Worm (Caenorhabditis elegans) whole organism, L1 larva: ENCODE data around the gene cisd-3.2.

ENCODE experiments used
- C34B4.2 ChIP-seq: sonication (generic microtip); optimal IDR thresholded peaks from 2 replicates; lab custom pipeline; 2017; ENCODE audit warnings: mild to moderate bottlenecking, missing genetic modification characterization, missing compliant biosample characterization
- F16B12.6 ChIP-seq: fragments of 150-350 bp; optimal IDR thresholded peaks from 2 replicates; lab custom pipeline; 2014; ENCODE audit warnings: missing biosample characterization, missing genetic modification characterization
- Y116A8C.19 ChIP-seq: sonication (generic microtip); optimal IDR thresholded peaks from 2 replicates; lab custom pipeline; 2016; ENCODE audit warnings: missing compliant biosample characterization, missing genetic modification characterization, borderline replicate concordance
- aha-1 ChIP-seq: fragments of 150-350 bp; optimal IDR thresholded peaks from 2 replicates; lab custom pipeline; 2014; ENCODE audit warnings: missing biosample characterization, missing genetic modification characterization
- alr-1 ChIP-seq: fragments of 200-800 bp; sonication (Bioruptor generic); optimal IDR thresholded peaks from 2 replicates; lab custom pipeline; 2018; ENCODE audit warnings: borderline replicate concordance, mild to moderate bottlenecking, missing genetic modification characterization, missing compliant biosample characterization
- aly-2 ChIP-seq: fragments of 150-350 bp; optimal IDR thresholded peaks from 2 replicates; lab custom pipeline; 2014; ENCODE audit warnings: missing biosample characterization, missing genetic modification characterization
- ama-1 ChIP-seq: fragments of 150-350 bp; optimal IDR thresholded peaks from 2 replicates; lab custom pipeline; 2014
- blmp-1 ChIP-seq: fragments of 150-350 bp; optimal IDR thresholded peaks from 2 replicates; lab custom pipeline; 2014; ENCODE audit warnings: missing biosample characterization, missing genetic modification characterization
- ceh-63 ChIP-seq: fragments of 200-800 bp; sonication (Bioruptor generic); optimal IDR thresholded peaks from 2 replicates; lab custom pipeline; 2018; ENCODE audit warnings: mild to moderate bottlenecking, missing genetic modification characterization, missing compliant biosample characterization
- ceh-82 ChIP-seq, 3 experiments: fragments of 150-350 bp in 1 of 3; sonication (generic microtip) in 2 of 3; optimal IDR thresholded peaks; 2 replicates each; lab custom pipeline; 2014 to 2017; ENCODE audit warnings: missing biosample characterization in 3 of 3, missing genetic modification characterization in 3 of 3
- efl-1 ChIP-seq, 4 experiments: fragments of 150-350 bp; optimal IDR thresholded peaks in 3 of 4; peaks in 1 of 4; 1 replicate in 1 of 4; 2 replicates in 3 of 4; lab custom pipeline; 2014; ENCODE audit warnings: missing biosample characterization in 2 of 4, missing genetic modification characterization in 2 of 4, missing genetic modification reagents in 2 of 4
- efl-3 ChIP-seq: fragments of 200-800 bp; sonication (Bioruptor generic); optimal IDR thresholded peaks from 2 replicates; lab custom pipeline; 2018; ENCODE audit warnings: mild to moderate bottlenecking, missing genetic modification characterization, missing compliant biosample characterization
- egl-27 ChIP-seq, 2 experiments: fragments of 150-350 bp in 1 of 2; sonication (generic microtip); optimal IDR thresholded peaks; 3 replicates each; lab custom pipeline; 2017 to 2018; ENCODE audit warnings: missing biosample characterization in 2 of 2, missing genetic modification characterization in 2 of 2, missing genetic modification reagents in 2 of 2
- elt-2 ChIP-seq: sonication (generic microtip); optimal IDR thresholded peaks from 2 replicates; lab custom pipeline; 2016; ENCODE audit warnings: missing genetic modification characterization, mild to moderate bottlenecking, inconsistent platforms, missing compliant biosample characterization, missing genetic modification reagents
- elt-3 ChIP-seq, 6 experiments: fragments of 150-350 bp in 1 of 6; sonication (generic microtip); optimal IDR thresholded peaks; 2 replicates each; lab custom pipeline; 2017 to 2018; ENCODE audit warnings: missing biosample characterization in 6 of 6, missing genetic modification characterization in 6 of 6, inconsistent platforms in 1 of 6
- fkh-4 ChIP-seq: sonication (generic microtip); optimal IDR thresholded peaks from 2 replicates; lab custom pipeline; 2016; ENCODE audit warnings: missing compliant biosample characterization, missing genetic modification characterization, borderline replicate concordance
- fkh-8 ChIP-seq: sonication (generic microtip); optimal IDR thresholded peaks from 2 replicates; lab custom pipeline; 2016; ENCODE audit warnings: mild to moderate bottlenecking, missing genetic modification characterization, missing compliant biosample characterization
- fos-1 ChIP-seq: fragments of 150-350 bp; optimal IDR thresholded peaks from 2 replicates; lab custom pipeline; 2014; ENCODE audit warnings: missing biosample characterization, missing genetic modification characterization
- grh-1 ChIP-seq: fragments of 200-800 bp; sonication (Bioruptor generic); IDR thresholded peaks from 2 replicates; pipeline ENCODE4 v1.3.6; 2022; ENCODE audit warnings: missing genetic modification reagents, missing genetic modification characterization, missing compliant biosample characterization
- hlh-17 ChIP-seq: fragments of 200-800 bp; sonication (Bioruptor generic); optimal IDR thresholded peaks from 2 replicates; lab custom pipeline; 2018; ENCODE audit warnings: missing genetic modification characterization, mild to moderate bottlenecking, missing compliant biosample characterization, moderate library complexity, borderline replicate concordance
- isw-1 ChIP-seq: fragments of 200-800 bp; sonication (Bioruptor generic); IDR thresholded peaks from 2 replicates; pipeline ENCODE4 v1.3.6; 2022; ENCODE audit warnings: missing genetic modification characterization, missing compliant biosample characterization
- jun-1 ChIP-seq: fragments of 150-350 bp; optimal IDR thresholded peaks from 2 replicates; lab custom pipeline; 2014; ENCODE audit warnings: missing biosample characterization, missing genetic modification reagents, missing genetic modification characterization
- lin-13 ChIP-seq: fragments of 150-350 bp; optimal IDR thresholded peaks from 2 replicates; lab custom pipeline; 2014; ENCODE audit warnings: missing biosample characterization, missing genetic modification reagents, missing genetic modification characterization
- lin-14 ChIP-seq: fragments of 200-800 bp; sonication (Bioruptor generic); optimal IDR thresholded peaks from 2 replicates; lab custom pipeline; 2018; ENCODE audit warnings: mild to moderate bottlenecking, missing genetic modification characterization, moderate library complexity, missing compliant biosample characterization
- lin-35 ChIP-seq, 2 experiments: fragments of 150-350 bp; optimal IDR thresholded peaks; 2 replicates each; lab custom pipeline; 2014; ENCODE audit warnings: missing biosample characterization in 2 of 2, missing genetic modification characterization in 2 of 2, missing genetic modification reagents in 2 of 2
- lin-39 ChIP-seq: fragments of 150-350 bp; optimal IDR thresholded peaks from 2 replicates; lab custom pipeline; 2014; ENCODE audit warnings: missing biosample characterization, missing genetic modification reagents, missing genetic modification characterization
- mdl-1 ChIP-seq, 2 experiments: fragments of 150-350 bp; optimal IDR thresholded peaks; 2 replicates each; lab custom pipeline; 2014 to 2017; ENCODE audit warnings: missing biosample characterization in 2 of 2, missing genetic modification characterization in 2 of 2, inconsistent platforms in 1 of 2
- nhr-11 ChIP-seq: fragments of 150-350 bp; optimal IDR thresholded peaks from 2 replicates; lab custom pipeline; 2014; ENCODE audit warnings: missing biosample characterization, missing genetic modification characterization
- nhr-19 ChIP-seq: fragments of 200-800 bp; sonication (Bioruptor generic); conservative IDR thresholded peaks from 2 replicates; pipeline ENCODE4 v1.3.6; 2022; ENCODE audit warnings: missing genetic modification characterization, missing compliant biosample characterization
- nhr-28 ChIP-seq: fragments of 150-350 bp; optimal IDR thresholded peaks from 2 replicates; lab custom pipeline; 2014; ENCODE audit warnings: missing biosample characterization, missing genetic modification characterization
- nhr-76 ChIP-seq: sonication (generic microtip); optimal IDR thresholded peaks from 2 replicates; lab custom pipeline; 2017; ENCODE audit warnings: missing biosample characterization, missing genetic modification characterization
- nhr-77 ChIP-seq: fragments of 150-350 bp; optimal IDR thresholded peaks from 2 replicates; lab custom pipeline; 2014; ENCODE audit warnings: missing biosample characterization, missing genetic modification characterization
- nhr-90 ChIP-seq: sonication (generic microtip); optimal IDR thresholded peaks from 2 replicates; lab custom pipeline; 2016; ENCODE audit warnings: mild to moderate bottlenecking, missing genetic modification characterization, missing compliant biosample characterization; ENCODE audit not compliant: poor library complexity
- pax-3 ChIP-seq: fragments of 200-800 bp; sonication (Bioruptor generic); optimal IDR thresholded peaks from 2 replicates; lab custom pipeline; 2018; ENCODE audit warnings: mild to moderate bottlenecking, missing genetic modification characterization, moderate library complexity, missing compliant biosample characterization
- pqm-1 ChIP-seq: sonication (generic microtip); optimal IDR thresholded peaks from 3 replicates; lab custom pipeline; 2017; ENCODE audit warnings: missing biosample characterization, missing genetic modification characterization
- skn-1 ChIP-seq: fragments of 150-350 bp; optimal IDR thresholded peaks from 2 replicates; lab custom pipeline; 2014; ENCODE audit warnings: missing biosample characterization, missing genetic modification characterization
- snu-23 ChIP-seq: sonication (generic microtip); optimal IDR thresholded peaks from 2 replicates; lab custom pipeline; 2016; ENCODE audit warnings: missing genetic modification characterization, missing compliant biosample characterization
- sox-4 ChIP-seq: sonication (generic microtip); optimal IDR thresholded peaks from 2 replicates; lab custom pipeline; 2016; ENCODE audit warnings: missing genetic modification characterization, missing compliant biosample characterization
- sptf-1 ChIP-seq: fragments of 150-350 bp; optimal IDR thresholded peaks from 2 replicates; lab custom pipeline; 2014; ENCODE audit warnings: missing biosample characterization, missing genetic modification characterization
- swsn-7 ChIP-seq: sonication (generic microtip); optimal IDR thresholded peaks from 2 replicates; lab custom pipeline; 2016; ENCODE audit warnings: missing genetic modification characterization, missing compliant biosample characterization
- tbx-2 ChIP-seq: sonication (generic microtip); optimal IDR thresholded peaks from 2 replicates; lab custom pipeline; 2016; ENCODE audit warnings: missing genetic modification characterization, missing compliant biosample characterization
- tlp-1 ChIP-seq: fragments of 150-350 bp; optimal IDR thresholded peaks from 2 replicates; lab custom pipeline; 2014; ENCODE audit warnings: missing biosample characterization, missing genetic modification characterization
- unc-30 ChIP-seq: sonication (generic microtip); optimal IDR thresholded peaks from 2 replicates; lab custom pipeline; 2017; ENCODE audit warnings: missing biosample characterization, missing genetic modification characterization
- unc-62 ChIP-seq: fragments of 150-350 bp; optimal IDR thresholded peaks from 2 replicates; lab custom pipeline; 2014; ENCODE audit warnings: missing biosample characterization, missing genetic modification reagents, missing genetic modification characterization
- unc-98 ChIP-seq: fragments of 200-800 bp; sonication (Bioruptor generic); IDR thresholded peaks from 2 replicates; pipeline ENCODE4 v1.3.6; 2022; ENCODE audit warnings: missing genetic modification characterization, missing compliant biosample characterization
- xbp-1 ChIP-seq: sonication (generic microtip); optimal IDR thresholded peaks from 2 replicates; lab custom pipeline; 2016; ENCODE audit warnings: missing genetic modification characterization, missing compliant biosample characterization
- zag-1 ChIP-seq: fragments of 150-350 bp; optimal IDR thresholded peaks from 2 replicates; lab custom pipeline; 2014; ENCODE audit warnings: missing biosample characterization, missing genetic modification characterization
- zip-4 ChIP-seq: fragments of 200-800 bp; sonication (Bioruptor generic); optimal IDR thresholded peaks from 2 replicates; lab custom pipeline; 2018; ENCODE audit warnings: mild to moderate bottlenecking, missing genetic modification characterization, moderate library complexity, missing compliant biosample characterization

The cisd-3.2 gene

DNA sequence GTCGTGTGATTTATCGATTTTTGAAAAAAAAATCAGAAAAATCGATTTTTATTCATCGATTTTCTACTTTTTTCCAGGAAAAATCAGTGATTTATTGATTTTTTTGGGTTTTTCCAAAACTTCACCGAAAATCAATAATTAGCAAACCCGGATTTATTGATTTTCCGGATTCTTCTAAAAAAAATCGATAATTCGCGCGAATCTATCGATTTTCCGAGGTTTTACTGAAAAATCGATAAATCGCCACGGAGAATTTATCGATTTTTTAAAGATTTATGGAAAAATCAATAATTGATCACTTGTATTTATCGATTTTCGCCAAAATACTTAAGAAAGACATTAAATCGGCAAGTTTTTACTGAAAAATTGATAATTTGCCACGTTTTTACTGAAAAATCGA lies 43.2 kb downstream of the cisd-3.2 start:
- TF ChIP-seq nhr-76 (tag; lab: Kevin White, UChicago) (no peak), efl-3 (GFP tag; lab: Kevin White, UChicago) (no peak), nhr-19 (no peak), grh-1 (no peak), fkh-4 (tag; lab: Kevin White, UChicago) (no peak), tlp-1 (tag; lab: Kevin White, UChicago) (no peak), fos-1 (tag; lab: Kevin White, UChicago) (no peak), ama-1 (lab: Kevin White, UChicago) (no peak), jun-1 (tag; lab: Kevin White, UChicago) (no peak), elt-3 (tag; optimal IDR thresholded peaks at IDR 0.05; lab: Kevin White, UChicago) (no peak), nhr-11 (tag; lab: Kevin White, UChicago) (no peak)

DNA sequence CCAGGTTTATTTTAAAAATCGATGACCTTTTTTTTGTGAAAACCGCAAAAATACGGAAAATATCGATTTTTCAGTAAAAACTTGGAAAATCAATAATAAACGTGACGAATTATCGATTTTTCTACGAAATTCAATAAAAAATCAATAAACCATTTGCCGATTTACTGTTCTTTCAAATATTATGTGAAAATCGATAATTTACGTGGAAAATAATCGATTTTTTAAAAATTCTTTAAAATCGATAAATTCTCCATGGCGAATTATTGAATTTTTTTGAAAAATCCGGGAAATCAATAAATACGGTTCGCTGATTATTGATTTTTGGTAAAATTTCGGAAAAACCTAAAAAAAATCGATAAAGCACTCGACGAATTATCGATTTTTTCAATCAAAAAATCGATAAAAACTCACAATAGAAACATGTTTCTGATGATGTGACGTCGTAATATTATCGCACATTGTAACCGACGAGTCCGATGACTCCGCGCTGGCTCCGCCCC lies 44.0 kb downstream of the cisd-3.2 start:
- TF ChIP-seq swsn-7 (tag; lab: Kevin White, UChicago) (no peak), mdl-1 (tag; optimal IDR thresholded peaks at IDR 0.05; lab: Kevin White, UChicago) (no peak), isw-1 (GFP tag; lab: Robert Waterston, UW) (no peak), Y116A8C.19 (tag; lab: Kevin White, UChicago) (no peak), egl-27 (tag; optimal IDR thresholded peaks at IDR 0.05; lab: Kevin White, UChicago) (no peak), lin-13 (GFP tag; lab: Kevin White, UChicago) (no peak), elt-2 (tag; lab: Kevin White, UChicago) (no peak), nhr-90 (tag; lab: Kevin White, UChicago) (no peak), sptf-1 (tag; lab: Kevin White, UChicago) (no peak), nhr-28 (no peak), unc-62 (GFP tag; lab: Kevin White, UChicago) (no peak), unc-30 (no peak), zag-1 (no peak), ceh-63 (GFP tag; lab: Kevin White, UChicago) (no peak), aha-1 (tag; lab: Kevin White, UChicago) (no peak)

ce11 chrIII:1591681-1592080 lies 51.4 kb downstream of the cisd-3.2 start:
- TF ChIP-seq zip-4 (GFP tag; lab: Kevin White, UChicago) (no peak), ceh-82 (tag; optimal IDR thresholded peaks at IDR 0.05; lab: Kevin White, UChicago) (peak in 2 of 3 experiments; percentile 15 to 50), fkh-4 (tag; lab: Kevin White, UChicago) (no peak), isw-1 (GFP tag; lab: Robert Waterston, UW) (peak; percentile 14), skn-1 (tag; lab: Kevin White, UChicago) (no peak), aly-2 (tag; lab: Kevin White, UChicago) (no peak), pax-3 (tag; lab: Kevin White, UChicago) (no peak), lin-35 (GFP tag; optimal IDR thresholded peaks at IDR 0.05; lab: Kevin White, UChicago) (no peak), sptf-1 (tag; lab: Kevin White, UChicago) (no peak), lin-39 (no peak), nhr-11 (tag; lab: Kevin White, UChicago) (no peak), blmp-1 (tag; lab: Kevin White, UChicago) (peak; percentile 12), efl-1 (optimal IDR thresholded peaks at IDR 0.05; lab: Kevin White, UChicago) (peak; percentile 58 to 70), efl-1 (GFP tag; optimal IDR thresholded peaks at IDR 0.05 in 1 of 2; lab: Kevin White, UChicago) (peak in 1 of 2 experiments; percentile 32), nhr-77 (tag; lab: Kevin White, UChicago) (no peak), grh-1 (no peak), tbx-2 (peak; percentile 36), fkh-8 (tag; lab: Kevin White, UChicago) (no peak), pqm-1 (no peak), unc-98 (GFP tag; lab: Robert Waterston, UW) (no peak), alr-1 (tag; lab: Kevin White, UChicago) (no peak), hlh-17 (GFP tag; lab: Kevin White, UChicago) (no peak), egl-27 (tag; optimal IDR thresholded peaks at IDR 0.05; lab: Kevin White, UChicago) (no peak), C34B4.2 (no peak), tlp-1 (tag; lab: Kevin White, UChicago) (no peak), lin-13 (GFP tag; lab: Kevin White, UChicago) (no peak), xbp-1 (tag; lab: Kevin White, UChicago) (peak; percentile 1), snu-23 (GFP tag; lab: Kevin White, UChicago) (peak; percentile 39), sox-4 (tag; lab: Kevin White, UChicago) (no peak), swsn-7 (tag; lab: Kevin White, UChicago) (peak; percentile 46), F16B12.6 (tag; lab: Kevin White, UChicago) (no peak), Y116A8C.19 (tag; lab: Kevin White, UChicago) (no peak), lin-14 (GFP tag; lab: Kevin White, UChicago) (no peak), nhr-19 (no peak)
